Fruit fly (Drosophila melanogaster) whole organism, embryonic: Measurements from ENCODE around the gene ppk26.

Experiments used
- Asciz ChIP-seq: fragments of 200-800 bp; sonication (Bioruptor generic); optimal IDR thresholded peaks from 2 replicates; lab custom pipeline; 2017; ENCODE audit warnings: missing biosample characterization, mild to moderate bottlenecking, missing genetic modification characterization, missing genetic modification reagents
- Bdp1 ChIP-seq: fragments of 200-800 bp; sonication (Bioruptor generic); optimal IDR thresholded peaks from 3 replicates; lab custom pipeline; 2016; ENCODE audit warnings: missing biosample characterization, missing genetic modification characterization
- CG11247 ChIP-seq: fragments of 200-800 bp; sonication (Bioruptor generic); IDR thresholded peaks from 2 replicates; pipeline ENCODE4 v1.3.6; 2022; ENCODE audit warnings: missing biosample characterization, missing genetic modification characterization
- CG11456 ChIP-seq: fragments of 200-800 bp; sonication (Bioruptor generic); IDR thresholded peaks from 3 replicates; pipeline ENCODE4 v1.3.6; 2022; ENCODE audit warnings: missing biosample characterization, missing genetic modification characterization
- CG11723 ChIP-seq: fragments of 200-800 bp; sonication (Bioruptor generic); optimal IDR thresholded peaks from 2 replicates; lab custom pipeline; 2017; ENCODE audit warnings: missing biosample characterization, mild to moderate bottlenecking, missing genetic modification characterization
- CG12769 ChIP-seq: fragments of 200-800 bp; sonication (Bioruptor generic); optimal IDR thresholded peaks from 2 replicates; lab custom pipeline; 2019; ENCODE audit warnings: missing biosample characterization, mild to moderate bottlenecking, missing genetic modification characterization, moderate library complexity
- CG13424 ChIP-seq: fragments of 200-800 bp; sonication (Bioruptor generic); optimal IDR thresholded peaks from 2 replicates; lab custom pipeline; 2019; ENCODE audit warnings: missing biosample characterization, mild to moderate bottlenecking, missing genetic modification characterization, moderate library complexity
- CG14965 ChIP-seq: fragments of 200-800 bp; sonication (Bioruptor generic); optimal IDR thresholded peaks from 2 replicates; lab custom pipeline; 2016; ENCODE audit warnings: missing biosample characterization, missing genetic modification characterization, borderline replicate concordance
- CG15696 ChIP-seq: fragments of 200-800 bp; sonication (Bioruptor generic); optimal IDR thresholded peaks from 2 replicates; lab custom pipeline; 2019; ENCODE audit warnings: missing biosample characterization, mild to moderate bottlenecking, missing genetic modification characterization, moderate library complexity
- CG16813 ChIP-seq: fragments of 200-800 bp; sonication (Bioruptor generic); IDR thresholded peaks from 3 replicates; pipeline ENCODE4 v1.3.6; 2022; ENCODE audit warnings: missing biosample characterization, missing genetic modification characterization; ENCODE audit not compliant: partially characterized antibody
- CG3065 ChIP-seq: fragments of 200-800 bp; sonication (Bioruptor generic); optimal IDR thresholded peaks from 2 replicates; lab custom pipeline; 2016; ENCODE audit warnings: missing biosample characterization, missing genetic modification characterization
- CG32772 ChIP-seq: fragments of 200-800 bp; sonication (Bioruptor generic); IDR thresholded peaks from 2 replicates; pipeline ENCODE4 v1.3.6; 2022; ENCODE audit warnings: missing biosample characterization, missing genetic modification characterization
- CG3726 ChIP-seq: fragments of 200-800 bp; sonication (Bioruptor generic); IDR thresholded peaks from 3 replicates; pipeline ENCODE4, ENCODE4 v1.3.6; 2022; ENCODE audit warnings: missing biosample characterization, missing genetic modification characterization
- CG5245 ChIP-seq: fragments of 200-800 bp; sonication (Bioruptor generic); optimal IDR thresholded peaks from 3 replicates; lab custom pipeline; 2016; ENCODE audit warnings: missing biosample characterization, missing genetic modification characterization
- CG7372 ChIP-seq: fragments of 200-800 bp; sonication (Bioruptor generic); IDR thresholded peaks from 2 replicates; pipeline ENCODE4 v1.3.6; 2022; ENCODE audit warnings: missing biosample characterization, missing genetic modification characterization
- CG7556 ChIP-seq: fragments of 200-800 bp; sonication (Bioruptor generic); optimal IDR thresholded peaks from 2 replicates; lab custom pipeline; 2017; ENCODE audit warnings: missing biosample characterization, mild to moderate bottlenecking, missing genetic modification characterization
- CG8478 ChIP-seq: fragments of >200 bp; optimal IDR thresholded peaks from 2 replicates; lab custom pipeline; 2018
- CG9609 ChIP-seq: fragments of 200-800 bp; sonication (Bioruptor generic); optimal IDR thresholded peaks from 3 replicates; lab custom pipeline; 2016; ENCODE audit warnings: missing biosample characterization, missing genetic modification characterization
- CG9932 ChIP-seq: fragments of 200-800 bp; sonication (Bioruptor generic); IDR thresholded peaks from 2 replicates; pipeline ENCODE4 v1.3.6; 2022; ENCODE audit warnings: missing biosample characterization, missing genetic modification characterization
- CoRest ChIP-seq: fragments of 200-800 bp; sonication (Bioruptor generic); optimal IDR thresholded peaks from 3 replicates; lab custom pipeline; 2018; ENCODE audit warnings: missing biosample characterization, mild to moderate bottlenecking, missing genetic modification characterization, moderate library complexity
- D19B ChIP-seq: fragments of 200-800 bp; sonication (Bioruptor generic); optimal IDR thresholded peaks from 2 replicates; lab custom pipeline; 2017; ENCODE audit warnings: missing biosample characterization, mild to moderate bottlenecking, missing genetic modification characterization
- Dbx ChIP-seq: fragments of 200-800 bp; sonication (Bioruptor generic); IDR thresholded peaks from 3 replicates; pipeline ENCODE4 v1.3.6; 2022; ENCODE audit warnings: missing biosample characterization, missing genetic modification characterization
- HLH54F ChIP-seq: fragments of 200-800 bp; sonication (Bioruptor generic); optimal IDR thresholded peaks from 3 replicates; lab custom pipeline; 2016; ENCODE audit warnings: missing biosample characterization, missing genetic modification characterization
- Hr51 ChIP-seq, 2 experiments: fragments of 200-800 bp; sonication (Bioruptor generic); optimal IDR thresholded peaks; 2 replicates in 1 of 2; 3 replicates in 1 of 2; lab custom pipeline; 2016 to 2018; ENCODE audit warnings: missing biosample characterization in 2 of 2, missing genetic modification characterization in 2 of 2, mild to moderate bottlenecking in 1 of 2, moderate library complexity in 1 of 2
- Hr78 ChIP-seq, 2 experiments: fragments of 200-800 bp in 1 of 2; fragments of >200 bp in 1 of 2; sonication (Bioruptor generic) in 1 of 2; optimal IDR thresholded peaks; 2 replicates each; lab custom pipeline; 2017 to 2019; ENCODE audit warnings: missing biosample characterization in 2 of 2, missing genetic modification characterization in 2 of 2, mild to moderate bottlenecking in 1 of 2, moderate library complexity in 1 of 2
- Hsf ChIP-seq: fragments of 200-800 bp; sonication (Bioruptor generic); optimal IDR thresholded peaks from 3 replicates; lab custom pipeline; 2016; ENCODE audit warnings: missing biosample characterization, missing genetic modification characterization
- Med ChIP-seq: fragments of 200-800 bp; sonication (Bioruptor generic); peaks from one replicate; lab custom pipeline; 2016; ENCODE audit warnings: missing biosample characterization, missing genetic modification characterization, mild to moderate bottlenecking, inconsistent platforms, moderate library complexity
- Meics ChIP-seq: fragments of 200-800 bp; sonication (Bioruptor generic); optimal IDR thresholded peaks from 2 replicates; lab custom pipeline; 2017; ENCODE audit warnings: missing biosample characterization, mild to moderate bottlenecking, missing genetic modification characterization
- Ptx1 ChIP-seq: fragments of 200-800 bp; sonication (Bioruptor generic); IDR thresholded peaks from 2 replicates; pipeline ENCODE4 v1.3.6; 2022; ENCODE audit warnings: missing biosample characterization, missing genetic modification characterization
- Ravus ChIP-seq: fragments of 200-800 bp; sonication (Bioruptor generic); IDR thresholded peaks from 2 replicates; pipeline ENCODE4 v1.3.6; 2022; ENCODE audit warnings: missing biosample characterization, missing genetic modification characterization
- ap ChIP-seq: fragments of 200-800 bp; sonication (Bioruptor generic); IDR thresholded peaks from 2 replicates; pipeline ENCODE4 v1.3.6; 2022; ENCODE audit warnings: missing biosample characterization, missing genetic modification characterization
- bab2 ChIP-seq: fragments of 200-800 bp; sonication (Bioruptor generic); optimal IDR thresholded peaks from 2 replicates; lab custom pipeline; 2016; ENCODE audit warnings: missing biosample characterization, missing genetic modification characterization
- ci ChIP-seq: fragments of 200-800 bp; sonication (Bioruptor generic); IDR thresholded peaks from 3 replicates; pipeline ENCODE4 v1.3.6; 2022; ENCODE audit warnings: missing biosample characterization, missing genetic modification characterization
- crol ChIP-seq: fragments of 200-800 bp; sonication (Bioruptor generic); IDR thresholded peaks from 2 replicates; pipeline ENCODE4 v1.3.6; 2022; ENCODE audit warnings: missing biosample characterization, missing genetic modification characterization
- dpn ChIP-seq, 2 experiments: fragments of 200-800 bp; sonication (Bioruptor generic); optimal IDR thresholded peaks; 3 replicates each; lab custom pipeline; 2016; ENCODE audit warnings: missing biosample characterization in 2 of 2, missing genetic modification characterization in 2 of 2
- fd64A ChIP-seq: fragments of 200-800 bp; sonication (Bioruptor generic); optimal IDR thresholded peaks from 3 replicates; lab custom pipeline; 2018; ENCODE audit warnings: missing biosample characterization, mild to moderate bottlenecking, missing genetic modification characterization
- oc ChIP-seq: fragments of 200-800 bp; sonication (Bioruptor generic); optimal IDR thresholded peaks from 2 replicates; lab custom pipeline; 2018; ENCODE audit warnings: missing biosample characterization, mild to moderate bottlenecking, missing genetic modification characterization, moderate library complexity
- pb ChIP-seq: fragments of 200-800 bp; sonication (Bioruptor generic); optimal IDR thresholded peaks from 3 replicates; lab custom pipeline; 2016; ENCODE audit warnings: missing biosample characterization, missing genetic modification characterization
- ranshi ChIP-seq: fragments of 200-800 bp; sonication (Bioruptor generic); IDR thresholded peaks from 2 replicates; pipeline ENCODE4 v1.3.6; 2022; ENCODE audit warnings: missing biosample characterization, missing genetic modification characterization
- sisA ChIP-seq: fragments of 200-800 bp; sonication (Bioruptor generic); IDR thresholded peaks from 2 replicates; pipeline ENCODE4 v1.3.6; 2022; ENCODE audit warnings: missing biosample characterization, missing genetic modification characterization
- sob ChIP-seq: fragments of 200-800 bp; sonication (Bioruptor generic); IDR thresholded peaks from 2 replicates; pipeline ENCODE4 v1.3.6; 2022; ENCODE audit warnings: missing biosample characterization, missing genetic modification characterization
- tll ChIP-seq, 2 experiments: fragments of 200-800 bp in 1 of 2; fragments of >200 bp in 1 of 2; sonication (Bioruptor generic) in 1 of 2; optimal IDR thresholded peaks; 2 replicates each; lab custom pipeline; 2017 to 2019; ENCODE audit warnings: missing biosample characterization in 2 of 2, missing genetic modification characterization in 2 of 2, mild to moderate bottlenecking in 1 of 2, moderate library complexity in 1 of 2
- ttk ChIP-seq: fragments of 200-800 bp; sonication (Bioruptor generic); IDR thresholded peaks from 2 replicates; pipeline ENCODE4 v2.1.2; 2022; ENCODE audit warnings: missing biosample characterization, missing genetic modification characterization
- wor ChIP-seq: fragments of 200-800 bp; sonication (Bioruptor generic); IDR thresholded peaks from 2 replicates; pipeline ENCODE4 v1.3.6; 2022; ENCODE audit warnings: missing biosample characterization, missing genetic modification characterization
- yki ChIP-seq: fragments of >200 bp; optimal IDR thresholded peaks from 3 replicates; lab custom pipeline; 2018
- zen2 ChIP-seq: fragments of 200-800 bp; sonication (Bioruptor generic); IDR thresholded peaks from 3 replicates; pipeline ENCODE4 v1.3.6; 2022; ENCODE audit warnings: missing biosample characterization, missing genetic modification characterization; ENCODE audit not compliant: partially characterized antibody
- zfh2 ChIP-seq: fragments of 200-800 bp; sonication (Bioruptor generic); optimal IDR thresholded peaks from 2 replicates; lab custom pipeline; 2016; ENCODE audit warnings: missing biosample characterization, missing genetic modification characterization

ppk26 gene

DNA sequence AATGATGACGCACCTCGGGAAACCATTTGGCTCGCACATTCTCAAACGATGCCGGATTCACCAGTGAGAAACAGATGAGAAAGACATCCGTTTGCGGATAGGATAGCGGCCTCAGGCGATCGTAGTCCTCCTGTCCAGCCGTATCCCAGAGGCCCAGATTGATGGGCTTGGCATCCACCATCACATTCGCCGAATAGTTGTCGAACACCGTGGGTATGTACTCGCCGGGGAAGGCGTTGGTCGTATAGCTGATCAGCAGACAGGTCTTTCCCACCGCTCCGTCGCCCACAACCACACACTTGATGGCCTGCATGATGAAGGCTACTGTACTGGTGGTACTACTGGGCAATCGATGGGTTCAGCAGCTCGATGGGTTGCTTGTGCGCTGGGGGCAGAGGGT lies 21.8 kb upstream of the ppk26 start:
- TF ChIP-seq Med (peak; percentile 74), zen2 (GFP tag; lab: Robert Waterston, UW) (0 out of 3 replicates have a peak, but pooled peaks have one; percentile 51), ci (GFP tag; lab: Robert Waterston, UW) (peak; percentile 43; the same call in 1 of the 3 replicates), Hsf (GFP tag; lab: Kevin White, UChicago) (no peak), CG9932 (GFP tag; lab: Robert Waterston, UW) (0 out of 2 replicates have a peak, but pooled peaks have one; percentile 18), CG12769 (tag; lab: Kevin White, UChicago) (peak; percentile 4), D19B (peak; percentile 23), CG8478 (lab: Kevin White, UChicago) (peak; percentile 22), ranshi (GFP tag; lab: Robert Waterston, UW) (no peak), sisA (GFP tag; lab: Robert Waterston, UW) (no peak), CG7372 (GFP tag; lab: Robert Waterston, UW) (no peak), crol (GFP tag; lab: Robert Waterston, UW) (peak; percentile 41; the same call in 1 of the 2 replicates), CG14965 (GFP tag; lab: Kevin White, UChicago) (no peak), sob (GFP tag; lab: Robert Waterston, UW) (no peak)

DNA sequence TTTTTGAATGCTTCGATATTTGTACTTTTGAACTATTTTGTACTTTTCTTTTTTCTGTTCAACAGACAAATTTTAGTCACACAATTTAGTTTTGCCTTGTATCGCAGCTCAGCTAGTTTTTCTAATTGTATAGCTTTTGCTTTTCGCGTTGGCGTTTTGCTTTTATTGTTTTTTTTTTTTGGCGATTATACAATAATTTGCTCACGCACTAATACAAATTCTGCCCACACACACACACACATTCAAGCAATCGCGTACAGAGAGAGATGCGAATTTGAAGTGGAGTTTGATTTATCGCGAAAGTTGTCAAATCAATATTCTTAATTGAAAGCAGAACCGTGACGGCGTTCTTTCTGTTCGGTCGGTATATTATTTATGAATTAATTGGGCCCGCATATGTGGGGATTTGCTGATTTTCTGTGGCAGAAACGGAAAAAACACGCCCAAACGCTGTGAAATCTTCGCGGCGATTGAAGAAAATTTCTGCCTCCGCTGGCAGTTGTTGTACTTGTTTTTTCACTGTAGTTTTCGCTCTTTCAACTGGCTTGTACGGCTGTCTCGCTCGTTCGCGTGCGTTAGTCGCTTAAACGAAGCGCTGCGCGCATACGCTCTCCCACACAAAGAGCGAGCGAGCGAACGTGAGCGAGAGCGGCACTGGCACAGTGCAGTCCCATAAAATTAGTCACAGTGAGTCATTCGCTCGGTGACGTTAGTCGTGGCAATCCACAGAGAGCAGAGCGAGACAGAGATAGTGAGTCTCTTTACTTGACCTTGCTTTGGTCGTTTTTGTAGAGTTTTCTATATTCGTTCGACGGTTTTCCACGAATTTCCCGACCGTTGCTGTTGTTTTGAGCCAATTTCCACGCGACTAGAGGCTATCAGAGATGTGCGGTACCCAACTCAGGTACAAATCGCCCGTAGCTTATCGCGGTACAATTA lies 21.0 kb upstream of the ppk26 start, which contains the start of gene Rac2:
Rac2 (minus strand) TSS at position 476 of the 939 bp plus-strand sequence.
- TF ChIP-seq CG9609 (GFP tag; lab: Kevin White, UChicago) (no peak), ttk (GFP tag; lab: Robert Waterston, UW) (no peak), tll (GFP tag; optimal IDR thresholded peaks at IDR 0.05; lab: Kevin White, UChicago) (peak in 1 of 2 experiments; percentile 95), CG11723 (GFP tag; lab: Kevin White, UChicago) (no peak), yki (lab: Kevin White, UChicago) (peak; percentile 95), CoRest (tag; lab: Kevin White, UChicago) (peak; percentile 22), CG13424 (tag; lab: Kevin White, UChicago) (no peak), fd64A (GFP tag; lab: Kevin White, UChicago) (no peak), bab2 (GFP tag; lab: Kevin White, UChicago) (no peak), Ravus (GFP tag; lab: Robert Waterston, UW) (no peak), oc (tag; lab: Kevin White, UChicago) (peak; percentile 38), CG32772 (GFP tag; lab: Robert Waterston, UW) (peak; percentile 39; the same call in 1 of the 2 replicates), wor (GFP tag; lab: Robert Waterston, UW) (no peak), CG3065 (no peak), Hr78 (GFP tag; optimal IDR thresholded peaks at IDR 0.05; lab: Kevin White, UChicago) (peak in 1 of 2 experiments; percentile 85), dpn (GFP tag; optimal IDR thresholded peaks at IDR 0.05; lab: Kevin White, UChicago) (no peak), CG16813 (peak; percentile 40; the same call in 1 of the 3 replicates), ap (0 out of 2 replicates have a peak, but pooled peaks have one; percentile 24), Bdp1 (GFP tag; lab: Kevin White, UChicago) (no peak), Ptx1 (GFP tag; lab: Robert Waterston, UW) (peak; percentile 30; the same call in 1 of the 2 replicates), Meics (GFP tag; lab: Kevin White, UChicago) (no peak), zfh2 (GFP tag; lab: Kevin White, UChicago) (no peak), CG15696 (tag; lab: Kevin White, UChicago) (no peak), CG14965 (GFP tag; lab: Kevin White, UChicago) (no peak), Dbx (GFP tag; lab: Robert Waterston, UW) (peak; percentile 53; the same call in 1 of the 3 replicates), CG11456 (GFP tag; lab: Robert Waterston, UW) (no peak), CG3726 (no peak), Asciz (GFP tag; lab: Kevin White, UChicago) (no peak), HLH54F (no peak), CG5245 (no peak), pb (GFP tag; lab: Kevin White, UChicago) (no peak), CG7556 (GFP tag; lab: Kevin White, UChicago) (no peak), CG12769 (tag; lab: Kevin White, UChicago) (peak; percentile 52), Hr51 (GFP tag; optimal IDR thresholded peaks at IDR 0.05; lab: Kevin White, UChicago) (no peak), CG11247 (0 out of 2 replicates have a peak, but pooled peaks have one; percentile 4)
